Fruit fly (Drosophila melanogaster): ENCODE data around the gene Prtl99C.

DNA sequence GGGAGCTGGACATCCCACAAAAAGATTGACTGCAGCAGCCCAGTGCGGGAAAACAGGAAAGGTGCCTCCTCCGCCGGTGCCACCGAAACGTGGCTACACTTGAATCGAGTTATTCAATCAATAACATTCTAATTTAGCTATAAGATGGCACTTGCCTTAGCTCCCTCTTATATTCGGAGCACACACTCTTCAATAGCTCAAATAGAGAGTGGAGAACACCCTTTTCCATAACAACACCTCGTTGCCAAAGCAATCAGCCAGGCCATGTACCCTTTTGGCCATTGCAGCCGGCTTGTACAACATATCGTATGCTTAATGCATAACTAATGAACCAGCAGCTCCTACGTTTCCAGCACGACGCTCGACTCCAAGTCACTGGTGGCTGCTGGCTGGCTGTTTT is 2.0 kb downstream of the Prtl99C start:
- TF ChIP-seq CTCF (optimal IDR thresholded peaks at IDR 0.05) (no peak), CG8478 (optimal IDR thresholded peaks at IDR 0.05) (no peak)

Data from S2 (cell line).